Fruit fly (Drosophila melanogaster): Measurements from ENCODE around the gene CG4053.

CG4053 gene

dm6 chr3R:17130326-17130725 lies 1.7 kb downstream of the CG4053 start, which contains the start of gene CG17475:
CG17475 (minus strand) TSS chr3R:17130426.
- TF ChIP-seq Myc (optimal IDR thresholded peaks at IDR 0.05) (no peak), h (optimal IDR thresholded peaks at IDR 0.05) (no peak), insv (optimal IDR thresholded peaks at IDR 0.05) (no peak), ttk (optimal IDR thresholded peaks at IDR 0.05) (no peak), psq (optimal IDR thresholded peaks at IDR 0.05) (no peak), Sin3A (optimal IDR thresholded peaks at IDR 0.05) (no peak)

dm6 chr3R:17127912-17128311 lies 4.1 kb downstream of the CG4053 start, which contains the start of gene CG31265:
CG31265 (plus strand) TSS chr3R:17128212.
- TF ChIP-seq Myc (optimal IDR thresholded peaks at IDR 0.05) (no peak), h (optimal IDR thresholded peaks at IDR 0.05) (no peak), ttk (optimal IDR thresholded peaks at IDR 0.05) (no peak), insv (optimal IDR thresholded peaks at IDR 0.05) (no peak), Sin3A (optimal IDR thresholded peaks at IDR 0.05) (no peak), psq (optimal IDR thresholded peaks at IDR 0.05) (no peak)

- TF ChIP-seq Myc (optimal IDR thresholded peaks at IDR 0.05) (no peak), ttk (optimal IDR thresholded peaks at IDR 0.05) (no peak), psq (optimal IDR thresholded peaks at IDR 0.05) (no peak), Sin3A (optimal IDR thresholded peaks at IDR 0.05) (no peak), insv (optimal IDR thresholded peaks at IDR 0.05) (no peak), h (optimal IDR thresholded peaks at IDR 0.05) (no peak)
Measured at dm6 chr3R:17126838-17127237, 5.2 kb downstream of the CG4053 start, which contains the start of the genes CG17477 and CG31269. CG17477 (minus strand) TSS chr3R:17126938. CG31269 (plus strand) TSS chr3R:17127126.

- TF ChIP-seq Sin3A (optimal IDR thresholded peaks at IDR 0.05) = no peak
Measured at dm6 chr3R:17125339-17126044, 6.5 kb downstream of the CG4053 start, which contains the start of gene cher. cher (minus strand) TSS chr3R:17125389.

- TF ChIP-seq ttk (optimal IDR thresholded peaks at IDR 0.05) (no peak), insv (optimal IDR thresholded peaks at IDR 0.05) (no peak), h (optimal IDR thresholded peaks at IDR 0.05) (no peak), Myc (optimal IDR thresholded peaks at IDR 0.05) (no peak), Sin3A (optimal IDR thresholded peaks at IDR 0.05) (no peak), psq (optimal IDR thresholded peaks at IDR 0.05) (no peak)
Measured at dm6 chr3R:17124177-17124576, 7.8 kb downstream of the CG4053 start, which contains the start of gene CG45079. CG45079 (plus strand) TSS chr3R:17124477.

dm6 chr3R:17122796-17123504 lies 9.0 kb downstream of the CG4053 start:
- TF ChIP-seq insv (optimal IDR thresholded peaks at IDR 0.05) (no peak), ttk (optimal IDR thresholded peaks at IDR 0.05) (no peak), h (optimal IDR thresholded peaks at IDR 0.05) (no peak), psq (optimal IDR thresholded peaks at IDR 0.05) (no peak), Sin3A (optimal IDR thresholded peaks at IDR 0.05) (no peak), Myc (optimal IDR thresholded peaks at IDR 0.05) (no peak)

dm6 chr3R:17121277-17121676 lies 10.7 kb downstream of the CG4053 start, which contains the start of gene CG42779:
CG42779 (plus strand) TSS chr3R:17121577.
- TF ChIP-seq h (optimal IDR thresholded peaks at IDR 0.05) = no peak
- no peak for TF ChIP-seq insv (optimal IDR thresholded peaks at IDR 0.05)

dm6 chr3R:17120165-17120564 lies 11.8 kb downstream of the CG4053 start, which contains the start of gene CG34278:
CG34278 (plus strand) TSS chr3R:17120465.
- no peak for TF ChIP-seq h (optimal IDR thresholded peaks at IDR 0.05)
- no peak for TF ChIP-seq ttk (optimal IDR thresholded peaks at IDR 0.05)
- TF ChIP-seq Myc (optimal IDR thresholded peaks at IDR 0.05) = no peak
- no peak for TF ChIP-seq insv (optimal IDR thresholded peaks at IDR 0.05)
- no peak for TF ChIP-seq Sin3A (optimal IDR thresholded peaks at IDR 0.05)
- no peak for TF ChIP-seq psq (optimal IDR thresholded peaks at IDR 0.05)

- no peak for TF ChIP-seq insv (optimal IDR thresholded peaks at IDR 0.05)
- no peak for TF ChIP-seq ttk (optimal IDR thresholded peaks at IDR 0.05)
- TF ChIP-seq psq (optimal IDR thresholded peaks at IDR 0.05) = no peak
- TF ChIP-seq h (optimal IDR thresholded peaks at IDR 0.05) = no peak
- TF ChIP-seq Sin3A (optimal IDR thresholded peaks at IDR 0.05) = no peak
- TF ChIP-seq Myc (optimal IDR thresholded peaks at IDR 0.05) = no peak
Measured at dm6 chr3R:17118917-17119378, 13.1 kb downstream of the CG4053 start.

dm6 chr3R:17117607-17118327 lies 14.2 kb downstream of the CG4053 start:
- TF ChIP-seq Sin3A (optimal IDR thresholded peaks at IDR 0.05) (no peak), Myc (optimal IDR thresholded peaks at IDR 0.05) (no peak), ttk (optimal IDR thresholded peaks at IDR 0.05) (no peak), psq (optimal IDR thresholded peaks at IDR 0.05) (no peak), insv (optimal IDR thresholded peaks at IDR 0.05) (no peak), h (optimal IDR thresholded peaks at IDR 0.05) (no peak)

- TF ChIP-seq insv (optimal IDR thresholded peaks at IDR 0.05) = no peak
- TF ChIP-seq psq (optimal IDR thresholded peaks at IDR 0.05) = no peak
- TF ChIP-seq Myc (optimal IDR thresholded peaks at IDR 0.05) = no peak
- TF ChIP-seq ttk (optimal IDR thresholded peaks at IDR 0.05) = no peak
- TF ChIP-seq h (optimal IDR thresholded peaks at IDR 0.05) = no peak
- TF ChIP-seq Sin3A (optimal IDR thresholded peaks at IDR 0.05) = no peak
Measured at dm6 chr3R:17116231-17116630, 15.8 kb downstream of the CG4053 start.

- TF ChIP-seq psq (optimal IDR thresholded peaks at IDR 0.05) (no peak), insv (optimal IDR thresholded peaks at IDR 0.05) (no peak), ttk (optimal IDR thresholded peaks at IDR 0.05) (no peak), Sin3A (optimal IDR thresholded peaks at IDR 0.05) (no peak), h (optimal IDR thresholded peaks at IDR 0.05) (no peak), Myc (optimal IDR thresholded peaks at IDR 0.05) (no peak)
Measured at dm6 chr3R:17115668-17116067, 16.3 kb downstream of the CG4053 start.
